Worm (Caenorhabditis elegans): ENCODE results near the gene bcc-1.
"Not testable (repeated sequence)": the region's sequence is repeated elsewhere in the genome, so short reads cannot be mapped to it uniquely, and the experiment has no call there.

The bcc-1 gene

DNA sequence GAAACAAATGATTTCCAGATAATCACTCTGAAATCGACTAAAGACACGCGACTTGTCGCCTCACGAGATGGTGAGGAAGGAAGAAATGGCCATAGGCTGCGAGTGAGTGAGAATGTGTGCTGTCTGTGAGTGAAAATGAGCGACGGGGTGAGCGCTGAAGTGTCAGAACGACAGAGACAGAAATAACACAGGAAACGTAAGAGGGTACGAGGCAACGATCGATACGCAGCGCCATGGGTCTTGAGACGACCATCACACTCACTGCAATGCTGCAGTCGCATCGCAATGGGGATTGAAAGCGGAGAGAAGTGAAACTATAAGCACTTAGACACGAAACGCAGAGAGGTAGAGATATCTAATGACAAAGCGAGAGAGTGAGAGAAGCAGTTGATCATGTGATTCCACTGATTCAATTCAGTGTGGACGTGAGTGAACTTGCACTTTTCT, 9.5 kb downstream of the bcc-1 start (continued):
- TF ChIP-seq fos-1 (tag; optimal IDR thresholded peaks at IDR 0.05) = peak; percentile 85
- TF ChIP-seq lin-39 (tag; optimal IDR thresholded peaks at IDR 0.05) = peak; percentile 25
- no peak for TF ChIP-seq ztf-11 (tag; optimal IDR thresholded peaks at IDR 0.05)

DNA sequence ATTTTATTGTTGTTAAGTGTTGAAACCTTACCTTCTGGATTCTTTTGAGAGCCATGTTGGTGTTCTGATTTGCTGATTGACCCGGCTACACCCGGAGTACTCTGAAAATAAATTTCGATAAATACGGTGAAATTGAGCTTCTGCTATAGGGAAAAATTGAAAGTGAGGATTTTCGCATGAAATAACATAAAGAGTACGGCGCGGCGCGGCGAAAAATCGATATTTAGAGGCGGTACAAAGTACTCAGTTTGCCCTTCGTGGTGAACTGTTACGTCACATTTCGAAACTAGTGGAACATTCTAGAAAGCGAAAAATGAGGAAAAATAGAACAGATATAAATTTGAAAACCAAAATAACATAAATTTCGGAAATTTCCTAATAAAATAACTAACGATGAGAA, 10.2 kb downstream of the bcc-1 start, which contains the start of gene let-70:
Gene let-70 (minus strand): TSS at position 101 of the 400 bp plus-strand sequence.
- TF ChIP-seq skn-1 (tag; optimal IDR thresholded peaks at IDR 0.05) (no peak), nhr-129 (tag; optimal IDR thresholded peaks at IDR 0.05) (peak; percentile 12)

DNA sequence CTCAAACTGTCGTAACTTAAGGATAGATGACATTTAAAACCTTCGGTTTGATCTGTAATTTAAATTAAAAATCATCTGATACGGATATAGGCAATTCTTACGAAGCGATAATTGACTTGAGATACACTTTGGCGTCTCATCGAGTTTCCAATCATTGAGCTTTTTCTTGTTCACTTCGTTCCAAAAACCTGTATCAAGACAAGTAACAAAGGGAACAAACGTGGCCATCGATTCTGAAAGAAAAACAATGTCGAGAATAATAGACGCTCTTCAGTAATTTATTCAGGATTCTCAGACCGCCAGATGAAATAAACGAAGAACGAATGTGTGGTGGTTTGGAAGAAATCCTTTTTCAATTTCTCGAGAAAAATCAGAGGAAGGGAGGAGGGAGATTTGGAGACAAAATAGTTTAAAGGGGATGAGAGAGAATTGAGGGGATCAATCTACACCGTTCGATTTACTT, 11.5 kb downstream of the bcc-1 start, which contains the start of gene atg-7:
Gene atg-7 (minus strand): TSS at position 233 of the 463 bp plus-strand sequence.
- TF ChIP-seq nhr-129 (tag; optimal IDR thresholded peaks at IDR 0.05) (peak; percentile 7), crh-2 (tag; optimal IDR thresholded peaks at IDR 0.05) (no peak), elt-3 (tag; optimal IDR thresholded peaks at IDR 0.05) (no peak), ama-1 (optimal IDR thresholded peaks at IDR 0.05) (peak; percentile 64), ztf-4 (tag; optimal IDR thresholded peaks at IDR 0.05) (peak; percentile 41), sma-3 (GFP tag; optimal IDR thresholded peaks at IDR 0.05) (no peak), Y55F3AM.14 (GFP tag; optimal IDR thresholded peaks at IDR 0.05) (peak; percentile 21), ztf-11 (tag; optimal IDR thresholded peaks at IDR 0.05) (no peak), nhr-25 (tag; optimal IDR thresholded peaks at IDR 0.05) (peak; percentile 18), nhr-77 (tag; optimal IDR thresholded peaks at IDR 0.05) (no peak), mbf-1 (tag; optimal IDR thresholded peaks at IDR 0.05) (no peak), F13H6.1 (tag; optimal IDR thresholded peaks at IDR 0.05) (no peak), lin-13 (GFP tag; optimal IDR thresholded peaks at IDR 0.05) (peak; percentile 20), unc-62 (GFP tag; optimal IDR thresholded peaks at IDR 0.05) (no peak), sma-9 (GFP tag; optimal IDR thresholded peaks at IDR 0.05) (no peak), sma-9 (tag; optimal IDR thresholded peaks at IDR 0.05) (no peak), ztf-1 (GFP tag; conservative IDR thresholded peaks at IDR 0.05) (no peak), lsy-2 (tag; optimal IDR thresholded peaks at IDR 0.05) (peak in 1 of 2 experiments; percentile 36)

DNA sequence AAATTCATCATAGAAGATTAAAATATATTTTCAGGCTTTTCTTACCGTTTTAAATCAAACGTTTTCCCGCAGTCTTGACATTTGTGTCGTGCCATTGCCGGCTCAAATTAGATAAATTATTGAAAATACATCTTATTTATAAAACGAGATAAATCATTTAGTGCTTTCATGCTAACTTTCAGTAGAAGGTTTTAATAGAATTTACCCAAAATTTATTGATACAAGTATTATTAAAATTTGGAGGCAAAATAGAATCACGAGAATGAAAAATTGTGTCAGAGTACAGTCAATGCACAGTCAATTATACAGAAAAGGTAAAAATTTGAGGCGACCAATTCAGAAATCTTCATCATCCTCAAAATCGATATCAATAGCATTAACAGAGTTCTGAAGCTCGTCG, 13.9 kb downstream of the bcc-1 start, which contains the start of gene Y5F2A.4:
Gene Y5F2A.4 (minus strand): TSS at position 101 of the 400 bp plus-strand sequence.
- TF ChIP-seq sma-3 (GFP tag; optimal IDR thresholded peaks at IDR 0.05) (no peak), F13H6.1 (tag; optimal IDR thresholded peaks at IDR 0.05) (no peak), mab-5 (tag; optimal IDR thresholded peaks at IDR 0.05) (no peak), ceh-16 (tag; optimal IDR thresholded peaks at IDR 0.05) (no peak), alr-1 (tag; optimal IDR thresholded peaks at IDR 0.05) (no peak), egl-27 (tag; optimal IDR thresholded peaks at IDR 0.05) (no peak), mdl-1 (tag; optimal IDR thresholded peaks at IDR 0.05) (no peak), peb-1 (tag; optimal IDR thresholded peaks at IDR 0.05) (no peak), nhr-25 (tag; optimal IDR thresholded peaks at IDR 0.05) (no peak), unc-39 (tag; optimal IDR thresholded peaks at IDR 0.05) (no peak), nhr-21 (tag; optimal IDR thresholded peaks at IDR 0.05) (no peak), snpc-4 (tag; optimal IDR thresholded peaks at IDR 0.05) (no peak), ztf-11 (tag; optimal IDR thresholded peaks at IDR 0.05) (no peak), nhr-77 (tag; optimal IDR thresholded peaks at IDR 0.05) (no peak), nhr-11 (tag; optimal IDR thresholded peaks at IDR 0.05) (no peak), crh-2 (tag; optimal IDR thresholded peaks at IDR 0.05) (no peak)

DNA sequence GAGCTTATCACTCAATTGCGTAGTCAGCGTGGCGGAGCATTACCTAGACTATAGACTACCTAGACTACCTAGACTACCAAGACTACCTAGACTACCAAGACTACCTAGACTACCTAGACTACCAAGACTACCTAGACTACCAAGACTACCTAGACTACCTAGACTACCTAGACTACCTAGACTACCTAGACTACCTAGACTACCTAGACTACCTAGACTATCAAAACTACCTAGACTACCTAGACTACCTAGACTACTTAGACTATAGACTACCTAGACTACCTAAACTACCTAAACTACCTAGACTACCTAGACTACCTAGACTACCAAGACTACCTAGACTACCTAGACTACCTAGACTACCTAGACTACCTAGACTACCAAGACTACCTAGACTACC, 21.5 kb downstream of the bcc-1 start:
- peak; percentile 76 for TF ChIP-seq nhr-237 (tag; optimal IDR thresholded peaks at IDR 0.05)
- TF ChIP-seq sma-9 (GFP tag; optimal IDR thresholded peaks at IDR 0.05) = not testable (repeated sequence)
- TF ChIP-seq sma-9 (tag; optimal IDR thresholded peaks at IDR 0.05) = peak; percentile 59

DNA sequence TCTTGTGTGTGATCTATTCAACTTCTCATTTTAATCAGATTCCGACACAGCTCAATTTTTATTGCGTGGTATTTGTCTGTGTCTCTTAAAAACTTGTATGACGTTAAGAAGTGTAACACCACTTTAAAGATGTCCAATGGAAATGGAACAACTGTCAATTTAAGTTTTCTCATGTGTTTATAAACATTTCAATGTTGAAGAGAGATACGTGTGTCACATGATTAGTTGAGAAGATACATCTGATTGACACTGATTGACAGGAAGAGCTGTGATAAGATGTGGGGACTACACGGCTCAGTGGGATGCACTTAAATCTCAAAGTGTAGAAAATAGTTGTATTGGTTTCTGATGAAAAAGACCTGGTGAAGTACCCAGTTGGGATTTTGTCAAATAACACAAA, 24.0 kb downstream of the bcc-1 start:
- TF ChIP-seq ztf-4 (tag; optimal IDR thresholded peaks at IDR 0.05) (peak; percentile 62), lsy-2 (tag; optimal IDR thresholded peaks at IDR 0.05) (peak in 1 of 2 experiments; percentile 77), C34F6.9 (tag; optimal IDR thresholded peaks at IDR 0.05) (peak; percentile 59), mab-5 (tag; optimal IDR thresholded peaks at IDR 0.05) (peak; percentile 58), sem-4 (tag; optimal IDR thresholded peaks at IDR 0.05) (no peak), F13H6.1 (tag; optimal IDR thresholded peaks at IDR 0.05) (peak; percentile 84), nhr-6 (tag; optimal IDR thresholded peaks at IDR 0.05) (peak; percentile 67), lin-11 (tag; optimal IDR thresholded peaks at IDR 0.05) (no peak), nhr-129 (tag; optimal IDR thresholded peaks at IDR 0.05) (peak; percentile 87), sma-9 (GFP tag; optimal IDR thresholded peaks at IDR 0.05) (peak; percentile 72), sma-9 (tag; optimal IDR thresholded peaks at IDR 0.05) (no peak), crh-2 (tag; optimal IDR thresholded peaks at IDR 0.05) (no peak), unc-62 (GFP tag; optimal IDR thresholded peaks at IDR 0.05) (peak; percentile 79)
